Worm (Caenorhabditis elegans) whole organism, early embryonic: ENCODE results near the gene unc-41.

Experiments used
- B0310.2 ChIP-seq: sonication (generic microtip); optimal IDR thresholded peaks from 2 replicates; lab custom pipeline; 2016; ENCODE audit warnings: mild to moderate bottlenecking, missing genetic modification characterization, missing compliant biosample characterization
- F13C5.2 ChIP-seq: sonication (generic microtip); optimal IDR thresholded peaks from 2 replicates; lab custom pipeline; 2017; ENCODE audit warnings: mild to moderate bottlenecking, missing genetic modification characterization, inconsistent platforms, missing compliant biosample characterization
- aly-1 ChIP-seq: sonication (generic microtip); optimal IDR thresholded peaks from 2 replicates; lab custom pipeline; 2016; ENCODE audit warnings: missing genetic modification characterization, missing compliant biosample characterization
- ama-1 ChIP-seq: fragments of 150-350 bp; optimal IDR thresholded peaks from 2 replicates; lab custom pipeline; 2014
- ceh-13 ChIP-seq: fragments of 200-800 bp; sonication (Bioruptor generic); optimal IDR thresholded peaks from 2 replicates; lab custom pipeline; 2018; ENCODE audit warnings: mild to moderate bottlenecking, missing genetic modification characterization, missing compliant biosample characterization
- ceh-36 ChIP-seq: sonication (generic microtip); optimal IDR thresholded peaks from 2 replicates; lab custom pipeline; 2016; ENCODE audit warnings: missing genetic modification characterization, inconsistent platforms, missing compliant biosample characterization
- ets-7 ChIP-seq: sonication (generic microtip); optimal IDR thresholded peaks from 2 replicates; lab custom pipeline; 2016; ENCODE audit warnings: missing genotype, missing genetic modification characterization, missing compliant biosample characterization
- flt-1 ChIP-seq: fragments of 200-800 bp; sonication (Bioruptor generic); IDR thresholded peaks from 2 replicates; pipeline ENCODE4 v1.3.6; 2022; ENCODE audit warnings: missing genetic modification characterization, missing compliant biosample characterization
- hmbx-1 ChIP-seq: sonication (generic microtip); optimal IDR thresholded peaks from 2 replicates; lab custom pipeline; 2016; ENCODE audit warnings: mild to moderate bottlenecking, missing genetic modification characterization, missing compliant biosample characterization
- hmg-4 ChIP-seq: fragments of 200-800 bp; sonication (Bioruptor generic); optimal IDR thresholded peaks from 2 replicates; lab custom pipeline; 2018; ENCODE audit warnings: mild to moderate bottlenecking, missing genetic modification characterization, missing compliant biosample characterization
- hnd-1 ChIP-seq: sonication (generic microtip); optimal IDR thresholded peaks from 2 replicates; lab custom pipeline; 2016; ENCODE audit warnings: missing genetic modification characterization, missing compliant biosample characterization
- pes-1 ChIP-seq: fragments of 200-800 bp; sonication (Bioruptor generic); IDR thresholded peaks from 2 replicates; pipeline ENCODE4 v1.3.6; 2022; ENCODE audit warnings: missing genetic modification reagents, missing genetic modification characterization, missing compliant biosample characterization
- scrt-1 ChIP-seq: fragments of 200-800 bp; sonication (Bioruptor generic); IDR thresholded peaks from 2 replicates; pipeline ENCODE4 v1.3.6; 2022; ENCODE audit warnings: missing genetic modification characterization, missing compliant biosample characterization
- sea-1 ChIP-seq: fragments of 200-800 bp; sonication (Bioruptor generic); conservative IDR thresholded peaks from 2 replicates; pipeline ENCODE4 v1.3.6; 2022; ENCODE audit warnings: missing genetic modification characterization, missing compliant biosample characterization
- tbx-11 ChIP-seq: fragments of 200-800 bp; sonication (Bioruptor generic); IDR thresholded peaks from 2 replicates; pipeline ENCODE4 v1.3.6; 2022; ENCODE audit warnings: missing genetic modification characterization, missing compliant biosample characterization
- tbx-37 ChIP-seq: fragments of 200-800 bp; sonication (Bioruptor generic); conservative IDR thresholded peaks from 2 replicates; pipeline ENCODE4 v1.3.6; 2022; ENCODE audit warnings: missing genetic modification reagents, missing genetic modification characterization, missing compliant biosample characterization
- tra-4 ChIP-seq: sonication (generic microtip); optimal IDR thresholded peaks from 2 replicates; lab custom pipeline; 2017; ENCODE audit warnings: missing genetic modification characterization, missing compliant biosample characterization

The unc-41 gene

ce11 chrV:9930612-9931065, 45.4 kb downstream of the unc-41 start, which contains the start of the genes rmh-2 and suds-3:
Gene rmh-2, minus strand, starts transcription at chrV:9930775.
Gene suds-3, plus strand, starts transcription at chrV:9931015.
- TF ChIP-seq hmg-4 (GFP tag; lab: Kevin White, UChicago) (peak; percentile 7), scrt-1 (GFP tag; lab: Robert Waterston, UW) (no peak)

ce11 chrV:9927954-9928353, 48.1 kb downstream of the unc-41 start:
- TF ChIP-seq tbx-11 (GFP tag; lab: Robert Waterston, UW) (no peak), flt-1 (GFP tag; lab: Robert Waterston, UW) (no peak), F13C5.2 (tag; lab: Kevin White, UChicago) (no peak), ceh-13 (GFP tag; lab: Kevin White, UChicago) (no peak), scrt-1 (GFP tag; lab: Robert Waterston, UW) (no peak), ama-1 (lab: Kevin White, UChicago) (no peak), tbx-37 (GFP tag; lab: Robert Waterston, UW) (no peak), hmbx-1 (tag; lab: Kevin White, UChicago) (no peak), hnd-1 (no peak), ceh-36 (tag; lab: Kevin White, UChicago) (no peak), B0310.2 (tag; lab: Kevin White, UChicago) (no peak), sea-1 (GFP tag; lab: Robert Waterston, UW) (no peak), pes-1 (no peak), tra-4 (no peak), hmg-4 (GFP tag; lab: Kevin White, UChicago) (no peak)

ce11 chrV:9927381-9927780, 48.7 kb downstream of the unc-41 start:
- TF ChIP-seq ceh-36 (tag; lab: Kevin White, UChicago) (no peak), ceh-13 (GFP tag; lab: Kevin White, UChicago) (no peak), F13C5.2 (tag; lab: Kevin White, UChicago) (no peak)

ce11 chrV:9926240-9926639, 49.8 kb downstream of the unc-41 start, which contains the start of gene C50H2.13:
Gene C50H2.13, plus strand, starts transcription at chrV:9926540.
- TF ChIP-seq flt-1 (GFP tag; lab: Robert Waterston, UW), result no peak
- no peak for TF ChIP-seq hmg-4 (GFP tag; lab: Kevin White, UChicago)
- TF ChIP-seq tbx-37 (GFP tag; lab: Robert Waterston, UW), result no peak
- TF ChIP-seq tbx-11 (GFP tag; lab: Robert Waterston, UW), result no peak
- TF ChIP-seq hnd-1, result no peak
- no peak for TF ChIP-seq sea-1 (GFP tag; lab: Robert Waterston, UW)
- no peak for TF ChIP-seq scrt-1 (GFP tag; lab: Robert Waterston, UW)
- TF ChIP-seq aly-1, result no peak
- TF ChIP-seq tra-4, result no peak
- TF ChIP-seq B0310.2 (tag; lab: Kevin White, UChicago), result no peak
- no peak for TF ChIP-seq ceh-36 (tag; lab: Kevin White, UChicago)
- TF ChIP-seq ama-1 (lab: Kevin White, UChicago), result no peak
- no peak for TF ChIP-seq hmbx-1 (tag; lab: Kevin White, UChicago)
- TF ChIP-seq F13C5.2 (tag; lab: Kevin White, UChicago), result no peak
- no peak for TF ChIP-seq ets-7 (tag; lab: Kevin White, UChicago)

ce11 chrV:9925647-9926046, 50.4 kb downstream of the unc-41 start:
- no peak for TF ChIP-seq ceh-13 (GFP tag; lab: Kevin White, UChicago)
- no peak for TF ChIP-seq B0310.2 (tag; lab: Kevin White, UChicago)
- TF ChIP-seq tbx-37 (GFP tag; lab: Robert Waterston, UW), result no peak
- no peak for TF ChIP-seq ama-1 (lab: Kevin White, UChicago)

- TF ChIP-seq ceh-36 (tag; lab: Kevin White, UChicago), result no peak
- TF ChIP-seq pes-1, result no peak
- TF ChIP-seq hnd-1, result no peak
- no peak for TF ChIP-seq scrt-1 (GFP tag; lab: Robert Waterston, UW)
- no peak for TF ChIP-seq ama-1 (lab: Kevin White, UChicago)
- TF ChIP-seq hmbx-1 (tag; lab: Kevin White, UChicago), result no peak
- no peak for TF ChIP-seq ceh-13 (GFP tag; lab: Kevin White, UChicago)
- no peak for TF ChIP-seq aly-1
- no peak for TF ChIP-seq hmg-4 (GFP tag; lab: Kevin White, UChicago)
- no peak for TF ChIP-seq ets-7 (tag; lab: Kevin White, UChicago)
- no peak for TF ChIP-seq B0310.2 (tag; lab: Kevin White, UChicago)
- no peak for TF ChIP-seq tbx-37 (GFP tag; lab: Robert Waterston, UW)
- no peak for TF ChIP-seq tbx-11 (GFP tag; lab: Robert Waterston, UW)
- no peak for TF ChIP-seq sea-1 (GFP tag; lab: Robert Waterston, UW)
- TF ChIP-seq tra-4, result no peak
- no peak for TF ChIP-seq flt-1 (GFP tag; lab: Robert Waterston, UW)
- TF ChIP-seq F13C5.2 (tag; lab: Kevin White, UChicago), result no peak
These were observed 51.6 kb downstream of the unc-41 start for ce11 chrV:9924389-9924788.

- TF ChIP-seq F13C5.2 (tag; lab: Kevin White, UChicago) (no peak), sea-1 (GFP tag; lab: Robert Waterston, UW) (no peak)
These were observed 53.6 kb downstream of the unc-41 start, which contains the start of gene C50H2.7 for ce11 chrV:9922481-9922880. Gene C50H2.7, plus strand, starts transcription at chrV:9922781.

ce11 chrV:9921288-9921687, 54.8 kb downstream of the unc-41 start, which contains the start of gene ceh-75:
Gene ceh-75, plus strand, starts transcription at chrV:9921337.
- TF ChIP-seq flt-1 (GFP tag; lab: Robert Waterston, UW) (no peak), hnd-1 (no peak), ceh-36 (tag; lab: Kevin White, UChicago) (no peak), aly-1 (no peak), pes-1 (no peak), tbx-11 (GFP tag; lab: Robert Waterston, UW) (no peak), ama-1 (lab: Kevin White, UChicago) (no peak), tra-4 (no peak), B0310.2 (tag; lab: Kevin White, UChicago) (no peak), ceh-13 (GFP tag; lab: Kevin White, UChicago) (no peak), hmbx-1 (tag; lab: Kevin White, UChicago) (no peak)
